Fruit fly (Drosophila melanogaster): Measurements from ENCODE around the gene msd5.

The msd5 gene

dm6 chr3L:1323136-1323535, 9.8 kb downstream of the msd5 start (continued):
- TF ChIP-seq CG10462 (GFP tag; optimal IDR thresholded peaks at IDR 0.05) (peak; percentile 47), CG8478 (optimal IDR thresholded peaks at IDR 0.05) (no peak), CG8281 (tag; optimal IDR thresholded peaks at IDR 0.05) (peak; percentile 20), vnd (GFP tag; IDR thresholded peaks at IDR 0.05; ENCODE audit: partially characterized antibody) (no peak), Hand (GFP tag; optimal IDR thresholded peaks at IDR 0.05) (peak; percentile 21), Ptx1 (GFP tag; IDR thresholded peaks at IDR 0.05) (peak; percentile 41), CG15514 (GFP tag; optimal IDR thresholded peaks at IDR 0.05) (no peak), CG8089 (GFP tag; optimal IDR thresholded peaks at IDR 0.05) (peak; percentile 75), CTCF (GFP tag; optimal IDR thresholded peaks at IDR 0.05) (no peak), MESR4 (GFP tag; optimal IDR thresholded peaks at IDR 0.05) (peak; percentile 8), MBD-R2 (GFP tag; IDR thresholded peaks at IDR 0.05) (no peak), repo (GFP tag; optimal IDR thresholded peaks at IDR 0.05) (no peak), Doc2 (GFP tag; IDR thresholded peaks at IDR 0.05) (no peak), CG15479 (GFP tag; optimal IDR thresholded peaks at IDR 0.05) (no peak), CG9817 (tag; optimal IDR thresholded peaks at IDR 0.05) (peak; percentile 18), odd (GFP tag; optimal IDR thresholded peaks at IDR 0.05) (peak; percentile 63), sqz (GFP tag; optimal IDR thresholded peaks at IDR 0.05) (peak; percentile 51), NC2β (GFP tag; optimal IDR thresholded peaks at IDR 0.05) (peak; percentile 70), slp2 (GFP tag; optimal IDR thresholded peaks at IDR 0.05) (peak; percentile 69), CG13296 (GFP tag; optimal IDR thresholded peaks at IDR 0.05) (peak; percentile 16), CG4854 (GFP tag; optimal IDR thresholded peaks at IDR 0.05) (no peak), CG17361 (GFP tag; IDR thresholded peaks at IDR 0.05) (peak; percentile 82), inv (GFP tag; IDR thresholded peaks at IDR 0.05; ENCODE audit: partially characterized antibody) (no peak), CG6854 (GFP tag; optimal IDR thresholded peaks at IDR 0.05) (no peak), grau (tag; optimal IDR thresholded peaks at IDR 0.05) (peak; percentile 77), Antp (GFP tag; optimal IDR thresholded peaks at IDR 0.05) (peak; percentile 81), CG2199 (GFP tag; IDR thresholded peaks at IDR 0.05) (0 out of 3 replicates have a peak, but pooled peaks have one; percentile 53), Poxn (GFP tag; IDR thresholded peaks at IDR 0.05) (no peak), Chrac-16 (GFP tag; optimal IDR thresholded peaks at IDR 0.05) (peak; percentile 67), tll (GFP tag; optimal IDR thresholded peaks at IDR 0.05) (no peak), Ravus (GFP tag; IDR thresholded peaks at IDR 0.05) (no peak), chif (GFP tag; optimal IDR thresholded peaks at IDR 0.05) (peak; percentile 79 to 87), CG15696 (tag; optimal IDR thresholded peaks at IDR 0.05) (peak; percentile 8), CG17359 (tag; optimal IDR thresholded peaks at IDR 0.05) (peak; percentile 64), CG6765 (GFP tag; optimal IDR thresholded peaks at IDR 0.05) (no peak), CG10959 (GFP tag; IDR thresholded peaks at IDR 0.05) (peak; percentile 44; the same call in 1 of the 2 replicates), Dref (GFP tag; IDR thresholded peaks at IDR 0.05) (no peak), trh (GFP tag; optimal IDR thresholded peaks at IDR 0.05) (peak; percentile 24), CG15011 (GFP tag; optimal IDR thresholded peaks at IDR 0.05) (no peak), D19B (GFP tag; optimal IDR thresholded peaks at IDR 0.05) (no peak), Dip2 (GFP tag; IDR thresholded peaks at IDR 0.05) (no peak), caup (GFP tag; optimal IDR thresholded peaks at IDR 0.05; ENCODE audit: severe bottlenecking) (peak; percentile 24), gce (GFP tag; IDR thresholded peaks at IDR 0.05) (peak; percentile 23; the same call in 1 of the 3 replicates), HLH3B (GFP tag; IDR thresholded peaks at IDR 0.05) (peak; percentile 60), toy (GFP tag; IDR thresholded peaks at IDR 0.05) (no peak), oc (tag; optimal IDR thresholded peaks at IDR 0.05) (peak; percentile 77), en (GFP tag; optimal IDR thresholded peaks at IDR 0.05) (peak; percentile 51), zfh2 (GFP tag; optimal IDR thresholded peaks at IDR 0.05) (no peak), Atf3 (GFP tag; optimal IDR thresholded peaks at IDR 0.05) (peak; percentile 77), CG34224 (GFP tag; IDR thresholded peaks at IDR 0.05; ENCODE audit: partially characterized antibody) (no peak), CG17829 (tag; optimal IDR thresholded peaks at IDR 0.05) (peak; percentile 82), Dbx (GFP tag; IDR thresholded peaks at IDR 0.05) (no peak)

Measured in whole organism, embryonic.